Fruit fly (Drosophila melanogaster): ENCODE results near the gene Or22a.

The Or22a gene

dm6 chr2L:1520191-1520590 is at the start of gene Or22a:
Or22a (plus strand) TSS chr2L:1520491.
- no peak for TF ChIP-seq CG17801 (GFP tag; optimal IDR thresholded peaks at IDR 0.05; ENCODE audit: partially characterized antibody)

dm6 chr2L:1470772-1471171 is 49.5 kb upstream of the Or22a start:
- TF ChIP-seq CG17801 (GFP tag; optimal IDR thresholded peaks at IDR 0.05; ENCODE audit: partially characterized antibody), result no peak

- no peak for TF ChIP-seq CG17801 (GFP tag; optimal IDR thresholded peaks at IDR 0.05; ENCODE audit: partially characterized antibody)
Observed at dm6 chr2L:1473427-1473826, 46.9 kb upstream of the Or22a start.

- no peak for TF ChIP-seq CG17801 (GFP tag; optimal IDR thresholded peaks at IDR 0.05; ENCODE audit: partially characterized antibody)
Observed at dm6 chr2L:1476872-1477503, 43.3 kb upstream of the Or22a start.

- TF ChIP-seq CG17801 (GFP tag; optimal IDR thresholded peaks at IDR 0.05; ENCODE audit: partially characterized antibody), result no peak
Observed at dm6 chr2L:1478488-1478887, 41.8 kb upstream of the Or22a start.

dm6 chr2L:1485975-1486665 is 34.2 kb upstream of the Or22a start:
- no peak for TF ChIP-seq CG17801 (GFP tag; optimal IDR thresholded peaks at IDR 0.05; ENCODE audit: partially characterized antibody)

- TF ChIP-seq CG17801 (GFP tag; optimal IDR thresholded peaks at IDR 0.05; ENCODE audit: partially characterized antibody), result no peak
Observed at dm6 chr2L:1491791-1492345, 28.4 kb upstream of the Or22a start, which contains the start of gene CG31928. CG31928 (plus strand) TSS chr2L:1492295.

dm6 chr2L:1493770-1494169 is 26.5 kb upstream of the Or22a start, which contains the start of gene CG33128:
CG33128 (plus strand) TSS chr2L:1494070.
- TF ChIP-seq CG17801 (GFP tag; optimal IDR thresholded peaks at IDR 0.05; ENCODE audit: partially characterized antibody), result no peak

- no peak for TF ChIP-seq CG17801 (GFP tag; optimal IDR thresholded peaks at IDR 0.05; ENCODE audit: partially characterized antibody)
Observed at dm6 chr2L:1495160-1495559, 25.1 kb upstream of the Or22a start, which contains the start of gene CG31926. CG31926 (plus strand) TSS chr2L:1495460.

- TF ChIP-seq CG17801 (GFP tag; optimal IDR thresholded peaks at IDR 0.05; ENCODE audit: partially characterized antibody), result no peak
Observed at dm6 chr2L:1496943-1497342, 23.3 kb upstream of the Or22a start, which contains the start of gene CG31661. CG31661 (plus strand) TSS chr2L:1497243.

dm6 chr2L:1498966-1499554 is 21.2 kb upstream of the Or22a start:
- TF ChIP-seq CG17801 (GFP tag; optimal IDR thresholded peaks at IDR 0.05; ENCODE audit: partially characterized antibody), result no peak

- no peak for TF ChIP-seq CG17801 (GFP tag; optimal IDR thresholded peaks at IDR 0.05; ENCODE audit: partially characterized antibody)
Observed at dm6 chr2L:1500312-1500711, 20.0 kb upstream of the Or22a start, which contains the start of gene CG18131. CG18131 (minus strand) TSS chr2L:1500608.

- TF ChIP-seq CG17801 (GFP tag; optimal IDR thresholded peaks at IDR 0.05; ENCODE audit: partially characterized antibody), result no peak
Observed at dm6 chr2L:1502459-1503101, 17.7 kb upstream of the Or22a start, which contains the start of gene CG7420. CG7420 (minus strand) TSS chr2L:1502904.

- TF ChIP-seq CG17801 (GFP tag; optimal IDR thresholded peaks at IDR 0.05; ENCODE audit: partially characterized antibody), result no peak
Observed at dm6 chr2L:1504288-1504687, 16.0 kb upstream of the Or22a start.

dm6 chr2L:1509748-1510147 is 10.5 kb upstream of the Or22a start:
- no peak for TF ChIP-seq CG17801 (GFP tag; optimal IDR thresholded peaks at IDR 0.05; ENCODE audit: partially characterized antibody)
